Worm (Caenorhabditis elegans): ENCODE results near the gene fbxb-14.

DNA sequence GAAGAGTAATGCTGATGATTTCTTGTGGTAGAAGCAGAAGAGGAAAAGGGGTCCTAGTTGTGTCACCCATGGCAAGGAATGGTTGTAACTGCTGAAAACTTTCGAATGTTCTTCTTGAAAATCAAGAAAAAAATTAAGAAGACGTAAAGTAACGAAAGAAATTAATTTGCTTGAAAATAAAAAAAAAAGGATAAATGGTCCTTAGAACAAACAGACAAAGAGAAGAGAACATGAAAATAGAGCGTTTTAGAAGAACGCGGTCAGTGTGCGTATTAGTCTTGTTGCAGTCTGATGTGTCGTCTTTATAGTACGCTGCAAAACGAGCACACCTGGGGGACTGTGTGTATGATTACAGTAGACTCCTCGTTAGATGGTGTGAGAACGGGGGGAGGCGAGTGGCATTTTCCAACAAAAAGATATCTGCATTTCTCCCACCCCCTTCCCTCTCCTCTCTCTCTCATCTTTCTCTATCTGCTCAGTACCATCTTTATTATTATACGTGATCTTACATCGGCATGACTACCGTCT, 1.8 kb upstream of the fbxb-14 start, which contains the start of the genes W08F4.12 and W08F4.13:
- TF ChIP-seq C16A3.4 (tag; optimal IDR thresholded peaks at IDR 0.05) (no peak), pag-3 (tag; optimal IDR thresholded peaks at IDR 0.05; ENCODE audit: borderline replicate concordance, insufficient read depth) (no peak), sox-4 (tag; optimal IDR thresholded peaks at IDR 0.05) (no peak), zag-1 (tag; optimal IDR thresholded peaks at IDR 0.05) (no peak), tlp-1 (tag; optimal IDR thresholded peaks at IDR 0.05) (no peak), unc-98 (GFP tag; IDR thresholded peaks at IDR 0.05) (no peak), nhr-12 (tag; optimal IDR thresholded peaks at IDR 0.05) (no peak), irx-1 (tag; optimal IDR thresholded peaks at IDR 0.05) (no peak), dsc-1 (tag; optimal IDR thresholded peaks at IDR 0.05) (no peak), nhr-28 (tag; optimal IDR thresholded peaks at IDR 0.05) (no peak)
